Worm (Caenorhabditis elegans): ENCODE measurements around the gene sre-31.

ce11 chrII:12449849-12450248 is 41.2 kb upstream of the sre-31 start, which contains the start of gene sre-34:
- no peak for TF ChIP-seq ztf-29 (GFP tag; IDR thresholded peaks at IDR 0.05)
- no peak for TF ChIP-seq med-1 (GFP tag; optimal IDR thresholded peaks at IDR 0.05; ENCODE audit: insufficient read depth)

All from whole organism, midembryonic.